Worm (Caenorhabditis elegans): Measurements from ENCODE around the gene nhr-189.

DNA sequence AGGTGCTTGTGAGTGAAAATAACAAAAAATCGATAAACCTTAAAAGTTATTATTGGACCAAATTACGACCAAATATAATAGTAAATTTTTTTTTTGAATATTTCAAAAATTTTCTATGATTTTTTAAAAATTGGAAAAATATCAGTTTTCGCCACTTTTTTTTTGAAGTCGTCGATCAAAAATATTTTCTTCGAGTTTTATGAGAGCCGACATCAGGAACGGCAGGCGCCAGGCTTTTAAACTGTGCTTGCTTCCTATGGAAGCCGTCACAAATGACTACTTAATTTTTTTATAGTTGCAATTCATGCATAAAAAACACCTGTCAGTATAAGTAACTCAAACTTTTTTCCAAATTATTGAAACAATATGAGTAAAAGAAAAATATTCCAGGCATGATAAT, 43.4 kb upstream of the nhr-189 start:
- no peak for TF ChIP-seq snpc-4 (GFP tag; optimal IDR thresholded peaks at IDR 0.05)
- TF ChIP-seq snpc-4 (tag; optimal IDR thresholded peaks at IDR 0.05): no peak
- no peak for TF ChIP-seq ekl-4 (GFP tag; IDR thresholded peaks at IDR 0.05)
- no peak for TF ChIP-seq snpc-1.3 (tag; optimal IDR thresholded peaks at IDR 0.05; ENCODE audit: insufficient read depth)
- no peak for TF ChIP-seq F49E8.2 (tag; optimal IDR thresholded peaks at IDR 0.05; ENCODE audit: insufficient read depth)
- TF ChIP-seq nhr-90 (tag; optimal IDR thresholded peaks at IDR 0.05): no peak
- TF ChIP-seq lir-1 (GFP tag; conservative IDR thresholded peaks at IDR 0.05): no peak
- TF ChIP-seq Y79H2A.3 (GFP tag; conservative IDR thresholded peaks at IDR 0.05): no peak
- no peak for TF ChIP-seq hmg-1.2 (GFP tag; IDR thresholded peaks at IDR 0.05)
- no peak for TF ChIP-seq nfya-1 (tag; optimal IDR thresholded peaks at IDR 0.05; ENCODE audit: borderline replicate concordance, insufficient read depth)
- no peak for TF ChIP-seq snpc-3.4 (tag; optimal IDR thresholded peaks at IDR 0.05)
